Worm (Caenorhabditis elegans) whole organism, dauer: Measurements from ENCODE around the gene E02C12.6.
"Not testable (repeated sequence)": the region's sequence is repeated elsewhere in the genome, so short reads cannot be mapped to it uniquely, and the experiment has no call there.

ENCODE experiments used
- unc-62 ChIP-seq: sonication (generic microtip); optimal IDR thresholded peaks from 2 replicates; lab custom pipeline; 2017; ENCODE audit warnings: missing biosample characterization, missing genetic modification reagents, missing genetic modification characterization

Gene E02C12.6

DNA sequence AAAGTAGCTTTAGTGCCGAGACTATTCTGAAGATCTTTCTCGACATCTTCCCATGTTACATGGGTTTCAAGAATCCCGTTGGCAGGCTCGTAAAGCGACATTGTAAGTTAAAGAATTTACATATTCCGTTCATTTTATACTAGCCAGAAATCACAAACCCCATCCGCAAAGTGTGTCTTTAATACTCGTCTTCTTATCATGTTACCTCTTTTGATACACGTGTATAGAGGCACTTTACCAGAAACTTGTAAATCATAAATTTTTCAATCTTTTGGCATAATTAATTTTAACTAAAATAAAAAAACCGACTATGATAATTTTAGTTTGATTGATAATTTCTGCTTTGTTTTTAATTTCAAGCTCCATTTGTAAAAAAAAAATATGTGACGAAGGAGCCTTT, at the start of gene E02C12.6:
Gene E02C12.6, minus strand, starts transcription at position 101 of the 400 bp plus-strand sequence.
- TF ChIP-seq unc-62 (GFP tag; lab: Kevin White, UChicago), result no peak

DNA sequence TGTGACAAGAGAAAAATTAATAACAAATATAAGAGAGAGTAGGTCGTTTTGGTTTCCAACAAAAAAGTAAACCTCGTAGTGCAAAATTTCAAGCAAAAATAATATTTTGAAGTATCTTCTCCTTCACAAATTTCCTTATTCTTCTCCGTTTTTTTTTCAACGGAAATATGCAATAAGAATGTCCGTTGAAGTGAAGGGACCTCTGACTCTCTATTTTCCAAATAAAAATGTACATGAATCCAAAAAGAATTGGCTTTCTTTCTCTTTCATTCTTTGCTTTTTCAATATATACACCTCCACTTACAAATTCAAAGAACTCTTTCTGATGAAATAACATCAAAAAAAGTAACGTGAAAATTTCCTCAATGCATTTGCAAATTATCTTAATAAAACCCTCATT, 45.7 kb upstream of the E02C12.6 start, which contains the start of gene F36D4.1:
Gene F36D4.1, plus strand, starts transcription at position 301 of the 400 bp plus-strand sequence.
- no peak for TF ChIP-seq unc-62 (GFP tag; lab: Kevin White, UChicago)

- no peak for TF ChIP-seq unc-62 (GFP tag; lab: Kevin White, UChicago)
These were observed 43.6 kb upstream of the E02C12.6 start, which contains the start of gene F36D4.4 for ce11 chrV:9414516-9414915. F36D4.4 (minus strand) TSS chrV:9414616.

ce11 chrV:9408869-9409268, 38.0 kb upstream of the E02C12.6 start:
- no peak for TF ChIP-seq unc-62 (GFP tag; lab: Kevin White, UChicago)

ce11 chrV:9406890-9407289, 36.0 kb upstream of the E02C12.6 start:
- TF ChIP-seq unc-62 (GFP tag; lab: Kevin White, UChicago), result no peak

DNA sequence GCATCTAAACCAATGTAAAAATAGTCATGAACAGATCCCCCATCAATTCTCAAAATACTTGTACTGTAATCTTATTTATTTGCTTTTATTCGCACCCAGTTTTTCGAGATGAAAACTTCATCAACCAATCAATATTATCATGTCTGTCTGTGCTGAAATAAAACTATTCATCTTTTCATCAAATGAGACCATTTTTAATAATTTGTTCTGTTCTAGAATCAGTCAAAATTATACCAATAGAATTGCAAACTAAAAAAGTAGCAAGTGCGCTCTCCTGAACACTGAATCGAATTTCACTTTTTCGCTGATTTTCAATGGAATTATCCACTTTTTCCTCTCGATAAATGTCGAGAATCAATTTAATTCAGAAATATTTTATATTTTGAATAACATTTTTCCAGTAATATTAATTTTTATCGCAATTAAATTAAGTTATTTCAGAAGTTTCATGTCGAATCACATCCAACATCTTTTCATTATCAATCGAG, 29.0 kb upstream of the E02C12.6 start, which contains the start of gene trpp-4:
Gene trpp-4, plus strand, starts transcription at position 442 of the 488 bp plus-strand sequence.
- TF ChIP-seq unc-62 (GFP tag; lab: Kevin White, UChicago), result no peak

- no peak for TF ChIP-seq unc-62 (GFP tag; lab: Kevin White, UChicago)
These were observed 24.2 kb upstream of the E02C12.6 start for ce11 chrV:9394938-9395639.

DNA sequence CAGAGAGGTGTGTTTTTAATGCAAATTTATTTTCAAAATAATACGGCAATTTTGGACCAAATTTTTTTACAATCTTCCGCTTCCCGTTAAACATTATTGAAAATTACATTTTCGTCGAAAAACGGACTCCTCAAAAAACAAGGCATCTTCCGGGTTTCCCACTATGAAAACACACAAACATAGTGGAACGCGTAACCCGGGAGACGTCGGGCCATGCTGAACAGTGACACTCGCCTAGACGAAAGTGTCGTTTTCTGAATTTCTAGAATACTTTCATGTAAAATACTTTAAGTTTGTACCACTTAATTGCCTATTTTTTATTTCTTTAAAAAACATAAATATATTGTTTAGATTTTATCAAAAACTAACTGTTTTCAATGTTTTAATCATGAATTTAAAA, 21.1 kb upstream of the E02C12.6 start:
- TF ChIP-seq unc-62 (GFP tag; lab: Kevin White, UChicago), result no peak

ce11 chrV:9386143-9386542, 15.3 kb upstream of the E02C12.6 start, which contains the start of gene hum-2:
hum-2 (plus strand) TSS chrV:9386175.
- no peak for TF ChIP-seq unc-62 (GFP tag; lab: Kevin White, UChicago)

DNA sequence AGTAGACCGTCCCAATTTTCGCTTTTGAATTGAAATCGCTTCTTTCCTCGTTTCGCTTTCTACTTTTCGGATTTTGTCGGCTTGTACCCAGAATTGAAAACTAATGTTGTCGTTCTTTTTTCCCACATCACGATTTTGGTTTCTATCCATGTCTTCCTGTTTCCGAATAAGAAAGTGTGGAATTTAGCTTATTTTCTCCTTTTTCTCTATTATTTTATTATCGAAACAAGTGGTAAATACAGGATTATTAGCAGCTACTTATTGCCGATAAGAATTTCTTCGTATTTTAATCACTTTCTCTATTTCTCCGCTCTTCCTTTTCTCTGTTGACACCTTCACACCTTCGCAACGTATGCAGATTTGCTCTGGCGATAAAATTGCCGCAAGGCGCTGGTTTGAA, 14.1 kb upstream of the E02C12.6 start:
- no peak for TF ChIP-seq unc-62 (GFP tag; lab: Kevin White, UChicago)

DNA sequence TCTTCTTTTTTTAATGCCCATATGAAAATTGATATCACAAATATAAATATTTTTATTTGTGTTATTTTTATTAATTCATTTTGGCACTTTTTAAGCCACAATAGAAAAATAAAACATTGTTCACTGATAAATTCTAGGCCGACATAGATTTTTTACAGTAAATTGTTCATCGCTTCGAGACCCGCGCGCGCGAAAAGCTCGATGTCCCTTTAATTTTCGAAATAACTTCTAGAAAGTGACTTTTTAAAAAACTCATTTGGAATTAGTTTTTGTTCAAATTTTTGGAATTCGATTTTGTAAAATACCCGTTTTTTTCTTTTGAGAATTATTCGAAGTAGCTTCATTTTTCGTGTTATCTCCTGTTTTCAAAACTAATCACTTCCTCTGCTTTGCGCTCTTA, 13.5 kb upstream of the E02C12.6 start:
- no peak for TF ChIP-seq unc-62 (GFP tag; lab: Kevin White, UChicago)

DNA sequence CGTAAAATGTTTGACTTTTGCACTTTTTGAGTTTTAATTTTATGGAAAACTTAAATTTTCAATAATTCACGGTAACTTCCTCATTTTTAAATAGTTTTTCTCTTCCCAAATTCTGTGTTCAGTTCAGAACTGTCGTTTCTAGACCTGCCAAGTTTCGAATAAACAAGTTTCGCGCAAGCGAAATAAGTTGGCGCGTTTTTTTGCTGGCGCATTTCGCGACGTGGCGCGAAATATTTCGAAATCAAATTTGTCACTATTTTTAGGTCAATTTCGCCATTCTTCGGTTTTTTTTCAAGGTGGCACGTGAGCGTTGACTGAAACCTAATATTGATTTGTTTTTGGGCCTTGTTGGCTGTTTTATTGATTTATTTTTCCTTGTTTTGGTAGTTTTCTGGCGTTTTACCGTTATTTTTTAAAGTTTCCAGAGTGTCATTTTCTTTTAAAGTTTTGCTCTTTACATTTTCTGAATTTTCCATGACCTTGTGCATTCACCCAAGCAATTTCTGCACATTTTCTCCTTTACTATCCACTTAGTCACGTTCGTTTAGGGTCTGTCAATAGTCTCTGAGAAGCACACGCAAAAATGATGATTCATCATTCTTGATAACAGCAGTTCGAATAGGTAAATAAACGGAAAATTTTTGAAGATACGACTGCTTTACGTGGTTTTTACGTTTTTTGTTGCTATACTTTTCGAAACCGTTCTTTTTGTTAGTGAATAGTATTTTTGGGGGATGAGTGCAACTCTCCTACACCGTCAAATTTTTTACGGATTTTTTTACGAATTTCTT, 11.8 kb upstream of the E02C12.6 start:
- TF ChIP-seq unc-62 (GFP tag; lab: Kevin White, UChicago), result no peak

ce11 chrV:9381846-9382363, 11.0 kb upstream of the E02C12.6 start, which contains the start of gene E02C12.12:
E02C12.12 (minus strand) TSS chrV:9382313.
- TF ChIP-seq unc-62 (GFP tag; lab: Kevin White, UChicago), result no peak

DNA sequence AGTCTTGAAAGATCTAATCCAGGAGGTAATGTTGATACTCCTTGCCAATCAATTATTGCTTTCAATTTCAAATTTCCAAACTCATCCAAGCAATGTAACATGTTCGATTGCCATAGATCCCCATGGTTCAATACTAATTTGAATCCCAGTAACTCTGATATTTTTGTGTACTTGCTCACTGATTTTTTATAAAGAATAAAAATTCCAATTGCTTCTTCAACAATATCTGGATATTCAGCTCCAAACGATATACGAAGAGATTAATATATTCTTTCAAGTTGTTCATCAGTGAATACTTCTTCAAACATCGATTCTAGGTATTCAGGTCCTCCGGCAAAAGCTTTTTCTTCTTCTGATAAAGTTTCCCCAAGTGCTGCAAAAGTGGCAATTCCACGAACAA, 8.9 kb upstream of the E02C12.6 start, which contains the start of gene E02C12.11:
Gene E02C12.11, minus strand, starts transcription at position 101 of the 400 bp plus-strand sequence.
- TF ChIP-seq unc-62 (GFP tag; lab: Kevin White, UChicago), result not testable (repeated sequence)

ce11 chrV:9378335-9378734, 7.4 kb upstream of the E02C12.6 start, which contains the start of gene E02C12.10:
E02C12.10 (minus strand) TSS chrV:9378409.
- TF ChIP-seq unc-62 (GFP tag; lab: Kevin White, UChicago), result no peak

DNA sequence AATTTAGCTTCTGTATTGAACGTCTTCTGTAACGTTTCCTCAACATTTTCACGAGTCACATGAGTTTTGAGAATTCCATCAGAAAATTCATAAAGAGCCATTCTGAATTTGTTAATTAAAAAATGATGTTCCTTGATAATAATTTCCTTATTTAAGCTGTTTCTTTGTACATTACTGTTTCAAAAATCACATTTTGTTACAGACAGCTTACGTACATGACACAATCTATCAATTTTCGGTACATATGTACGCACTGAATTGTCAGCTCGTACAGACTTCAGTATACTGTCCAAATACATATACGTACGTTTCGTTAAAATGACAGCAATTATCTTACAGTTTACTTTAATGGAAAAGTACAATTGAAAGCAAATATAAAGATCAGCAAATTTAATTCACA, 5.5 kb upstream of the E02C12.6 start, which contains the start of gene E02C12.19:
Gene E02C12.19, minus strand, starts transcription at position 101 of the 400 bp plus-strand sequence.
- TF ChIP-seq unc-62 (GFP tag; lab: Kevin White, UChicago), result no peak
